Fruit fly (Drosophila melanogaster): Measurements from ENCODE around the gene CG3457.

CG3457 gene

DNA sequence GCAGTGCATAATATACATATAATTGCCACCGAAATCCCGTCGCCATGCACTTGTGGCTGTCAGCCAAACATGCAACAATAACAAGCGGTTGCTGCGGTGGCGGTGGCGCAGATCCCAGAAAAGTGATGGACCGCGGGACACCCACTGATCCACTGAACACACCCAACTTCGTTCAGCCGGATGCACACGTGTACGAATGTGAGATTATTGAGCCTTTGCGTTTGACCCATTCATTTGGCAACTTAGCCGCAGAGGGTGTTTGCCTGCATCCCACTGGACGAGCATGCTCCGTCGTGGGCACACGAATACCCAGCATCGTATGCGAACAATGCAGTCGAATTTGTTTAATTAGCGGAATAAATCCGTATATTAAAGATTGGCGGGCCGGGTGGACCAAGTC, 22.2 kb upstream of the CG3457 start (continued):
- peak; percentile 62 for TF ChIP-seq CG32006 (GFP tag; optimal IDR thresholded peaks at IDR 0.05)
- TF ChIP-seq CG6854 (GFP tag; optimal IDR thresholded peaks at IDR 0.05): no peak
- no peak for TF ChIP-seq cyc (GFP tag; optimal IDR thresholded peaks at IDR 0.05)
- no peak for TF ChIP-seq CG34406 (GFP tag; optimal IDR thresholded peaks at IDR 0.05)
- TF ChIP-seq esn (GFP tag; optimal IDR thresholded peaks at IDR 0.05): no peak
- no peak for TF ChIP-seq CG10669 (GFP tag; optimal IDR thresholded peaks at IDR 0.05)
- TF ChIP-seq fd59A (GFP tag; optimal IDR thresholded peaks at IDR 0.05): no peak
- TF ChIP-seq CG15336 (GFP tag; IDR thresholded peaks at IDR 0.05): peak; percentile 72
- peak; percentile 14 for TF ChIP-seq Eip78C (GFP tag)
- peak; percentile 28 for TF ChIP-seq CG6276 (GFP tag; optimal IDR thresholded peaks at IDR 0.05)
- TF ChIP-seq spab (GFP tag; optimal IDR thresholded peaks at IDR 0.05): no peak
- TF ChIP-seq Sox102F (GFP tag; optimal IDR thresholded peaks at IDR 0.05): no peak
- no peak for TF ChIP-seq Hr39 (GFP tag; optimal IDR thresholded peaks at IDR 0.05)
- no peak for TF ChIP-seq CG1621 (tag; optimal IDR thresholded peaks at IDR 0.05)
- TF ChIP-seq dac (GFP tag; optimal IDR thresholded peaks at IDR 0.05): peak; percentile 15
- TF ChIP-seq Lpt (GFP tag; optimal IDR thresholded peaks at IDR 0.05): peak; percentile 35
- no peak for TF ChIP-seq CG31627 (GFP tag; optimal IDR thresholded peaks at IDR 0.05)
- TF ChIP-seq CG3032 (tag; optimal IDR thresholded peaks at IDR 0.05): no peak
- TF ChIP-seq achi (GFP tag; optimal IDR thresholded peaks at IDR 0.05): no peak
- peak; percentile 55 for TF ChIP-seq CG6163 (GFP tag; IDR thresholded peaks at IDR 0.05)
- TF ChIP-seq Blimp-1 (GFP tag; optimal IDR thresholded peaks at IDR 0.05): no peak
- no peak for TF ChIP-seq Sox15 (GFP tag; optimal IDR thresholded peaks at IDR 0.05)
- TF ChIP-seq Gug (GFP tag; IDR thresholded peaks at IDR 0.05): peak; percentile 36; the same call in 1 of the 2 replicates
- TF ChIP-seq Met (GFP tag; optimal IDR thresholded peaks at IDR 0.05): no peak
- TF ChIP-seq CG8632 (GFP tag; optimal IDR thresholded peaks at IDR 0.05): no peak
- no peak for TF ChIP-seq CG3919 (GFP tag; optimal IDR thresholded peaks at IDR 0.05)
- TF ChIP-seq lz (GFP tag; optimal IDR thresholded peaks at IDR 0.05): no peak

DNA sequence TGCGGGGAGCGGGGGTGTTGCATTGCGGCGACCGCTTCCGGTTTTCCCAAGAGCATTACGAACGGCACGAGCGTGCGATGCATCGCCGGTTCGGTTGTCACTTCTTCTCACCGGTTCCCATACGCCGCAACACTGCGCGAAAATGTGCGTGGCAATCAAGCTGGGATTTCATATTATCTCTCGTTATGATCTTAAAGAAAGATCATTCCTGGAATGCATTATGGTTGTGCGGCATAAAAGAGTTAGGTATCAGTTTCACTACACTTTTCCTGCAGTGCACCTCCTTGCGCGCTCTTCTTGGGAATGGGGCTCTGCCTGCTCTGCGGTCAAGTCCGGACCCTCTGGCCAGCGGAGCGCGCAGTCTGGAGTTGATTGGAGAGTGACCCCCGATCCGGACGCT, 21.5 kb upstream of the CG3457 start:
- TF ChIP-seq CG34406 (GFP tag; optimal IDR thresholded peaks at IDR 0.05) (no peak), salr (GFP tag; optimal IDR thresholded peaks at IDR 0.05) (peak in 1 of 2 experiments; percentile 8), vri (GFP tag; optimal IDR thresholded peaks at IDR 0.05) (no peak), esn (GFP tag; optimal IDR thresholded peaks at IDR 0.05) (no peak), CG10669 (GFP tag; optimal IDR thresholded peaks at IDR 0.05) (no peak), fd59A (GFP tag; optimal IDR thresholded peaks at IDR 0.05) (no peak), CG1621 (tag; optimal IDR thresholded peaks at IDR 0.05) (no peak), lz (GFP tag; optimal IDR thresholded peaks at IDR 0.05) (no peak), CG8119 (GFP tag; IDR thresholded peaks at IDR 0.05) (peak; percentile 85), CG32006 (GFP tag; optimal IDR thresholded peaks at IDR 0.05) (peak; percentile 85), acj6 (GFP tag; optimal IDR thresholded peaks at IDR 0.05) (no peak), CG3919 (GFP tag; optimal IDR thresholded peaks at IDR 0.05) (peak; percentile 47), CG11294 (GFP tag; IDR thresholded peaks at IDR 0.05) (peak; percentile 63), CG11762 (GFP tag; optimal IDR thresholded peaks at IDR 0.05; ENCODE audit: insufficient read depth) (no peak), pdm3 (GFP tag; optimal IDR thresholded peaks at IDR 0.05) (peak; percentile 56), CG9139 (GFP tag; optimal IDR thresholded peaks at IDR 0.05) (no peak), CG6808 (GFP tag; optimal IDR thresholded peaks at IDR 0.05) (no peak), Hr39 (GFP tag; optimal IDR thresholded peaks at IDR 0.05) (no peak), topi (GFP tag; optimal IDR thresholded peaks at IDR 0.05) (no peak), CG6276 (GFP tag; optimal IDR thresholded peaks at IDR 0.05) (peak; percentile 63), CG8632 (GFP tag; optimal IDR thresholded peaks at IDR 0.05) (no peak), CG11902 (GFP tag; optimal IDR thresholded peaks at IDR 0.05) (no peak), spab (GFP tag; optimal IDR thresholded peaks at IDR 0.05) (no peak), Hr4 (GFP tag; optimal IDR thresholded peaks at IDR 0.05) (peak; percentile 81), svp (GFP tag) (peak; percentile 64), Sox14 (GFP tag; optimal IDR thresholded peaks at IDR 0.05) (peak; percentile 8), Gug (GFP tag; IDR thresholded peaks at IDR 0.05) (peak; percentile 76), fkh (GFP tag; optimal IDR thresholded peaks at IDR 0.05) (no peak), Sox102F (GFP tag; optimal IDR thresholded peaks at IDR 0.05) (no peak), CG16779 (tag; optimal IDR thresholded peaks at IDR 0.05) (no peak), OdsH (GFP tag; optimal IDR thresholded peaks at IDR 0.05) (peak; percentile 42), cyc (GFP tag; optimal IDR thresholded peaks at IDR 0.05) (no peak), Eip78C (GFP tag) (peak; percentile 53), Ets21C (GFP tag; optimal IDR thresholded peaks at IDR 0.05) (no peak), CG6854 (GFP tag; optimal IDR thresholded peaks at IDR 0.05) (no peak), Met (GFP tag; optimal IDR thresholded peaks at IDR 0.05) (no peak), CG7368 (GFP tag; optimal IDR thresholded peaks at IDR 0.05) (no peak), Eip93F (GFP tag; optimal IDR thresholded peaks at IDR 0.05) (no peak), CG31627 (GFP tag; optimal IDR thresholded peaks at IDR 0.05) (no peak), Smox (GFP tag; optimal IDR thresholded peaks at IDR 0.05) (no peak), Lpt (GFP tag; optimal IDR thresholded peaks at IDR 0.05) (peak; percentile 38)

Data from whole organism, prepupa.